Fruit fly (Drosophila melanogaster) whole organism, prepupa: ENCODE data around the gene GluRIIC.
A peak's percentile ranks its signal among the peaks of the same experiment; 100 is the strongest.

ENCODE experiments used
- CG10669 ChIP-seq: fragments of 200-800 bp; sonication (Bioruptor generic); optimal IDR thresholded peaks from 3 replicates; lab custom pipeline; 2018; ENCODE audit warnings: missing biosample characterization, mild to moderate bottlenecking, missing genetic modification characterization, moderate library complexity
- CG15336 ChIP-seq: fragments of 200-800 bp; sonication (Bioruptor generic); IDR thresholded peaks from 2 replicates; pipeline ENCODE4 v1.3.6; 2022; ENCODE audit warnings: missing biosample characterization, missing genetic modification characterization
- CG31627 ChIP-seq: fragments of 200-800 bp; sonication (Bioruptor generic); optimal IDR thresholded peaks from 3 replicates; lab custom pipeline; 2016; ENCODE audit warnings: missing biosample characterization, missing genetic modification characterization
- CG32006 ChIP-seq: fragments of 200-800 bp; sonication (Bioruptor generic); optimal IDR thresholded peaks from 3 replicates; lab custom pipeline; 2017; ENCODE audit warnings: missing biosample characterization, mild to moderate bottlenecking, missing genetic modification characterization
- CG3919 ChIP-seq: fragments of 200-800 bp; sonication (Bioruptor generic); optimal IDR thresholded peaks from 3 replicates; lab custom pipeline; 2016; ENCODE audit warnings: missing biosample characterization, missing genetic modification characterization
- CG6163 ChIP-seq: fragments of 200-800 bp; sonication (Bioruptor generic); IDR thresholded peaks from 3 replicates; pipeline ENCODE4 v1.3.6; 2022; ENCODE audit warnings: missing biosample characterization, missing genetic modification characterization
- CG6854 ChIP-seq: fragments of 200-800 bp; sonication (Bioruptor generic); optimal IDR thresholded peaks from 2 replicates; lab custom pipeline; 2017; ENCODE audit warnings: missing biosample characterization, mild to moderate bottlenecking, missing genetic modification characterization
- CG8319 ChIP-seq: fragments of 200-800 bp; sonication (Bioruptor generic); optimal IDR thresholded peaks from 3 replicates; lab custom pipeline; 2016; ENCODE audit warnings: missing biosample characterization, missing genetic modification characterization
- Eip78C ChIP-seq: fragments of 200-800 bp; sonication (Bioruptor generic); peaks from one replicate; lab custom pipeline; 2016; ENCODE audit warnings: missing biosample characterization, missing genetic modification characterization
- Hr39 ChIP-seq: fragments of 200-800 bp; sonication (Bioruptor generic); optimal IDR thresholded peaks from 2 replicates; lab custom pipeline; 2016; ENCODE audit warnings: missing biosample characterization, missing genetic modification characterization
- Met ChIP-seq: fragments of 200-800 bp; sonication (Bioruptor generic); optimal IDR thresholded peaks from 3 replicates; lab custom pipeline; 2016; ENCODE audit warnings: missing biosample characterization, missing genetic modification characterization
- OdsH ChIP-seq: fragments of 200-800 bp; sonication (Bioruptor generic); optimal IDR thresholded peaks from 3 replicates; lab custom pipeline; 2016; ENCODE audit warnings: missing biosample characterization, missing genetic modification characterization
- Smox ChIP-seq: fragments of 200-800 bp; sonication (Bioruptor generic); optimal IDR thresholded peaks from 3 replicates; lab custom pipeline; 2016; ENCODE audit warnings: missing biosample characterization, missing genetic modification characterization
- cyc ChIP-seq: fragments of 200-800 bp; sonication (Bioruptor generic); optimal IDR thresholded peaks from 3 replicates; lab custom pipeline; 2016; ENCODE audit warnings: missing biosample characterization, missing genetic modification characterization
- dac ChIP-seq: fragments of 200-800 bp; sonication (Bioruptor generic); optimal IDR thresholded peaks from 2 replicates; lab custom pipeline; 2017; ENCODE audit warnings: missing biosample characterization, mild to moderate bottlenecking, missing genetic modification characterization
- eg ChIP-seq: fragments of 200-800 bp; sonication (Bioruptor generic); IDR thresholded peaks from 3 replicates; pipeline ENCODE4 v1.3.6; 2022; ENCODE audit warnings: missing biosample characterization, missing genetic modification characterization
- esn ChIP-seq: fragments of 200-800 bp; sonication (Bioruptor generic); optimal IDR thresholded peaks from 2 replicates; lab custom pipeline; 2016; ENCODE audit warnings: missing biosample characterization, mild to moderate bottlenecking, missing genetic modification characterization, moderate library complexity
- lz ChIP-seq: fragments of 200-800 bp; sonication (Bioruptor generic); optimal IDR thresholded peaks from 3 replicates; lab custom pipeline; 2016; ENCODE audit warnings: missing biosample characterization, missing genetic modification characterization
- pdm3 ChIP-seq: fragments of 200-800 bp; sonication (Bioruptor generic); optimal IDR thresholded peaks from 3 replicates; lab custom pipeline; 2016; ENCODE audit warnings: missing biosample characterization, missing genetic modification characterization
- svp ChIP-seq: fragments of 200-800 bp; sonication (Bioruptor generic); peaks from one replicate; lab custom pipeline; 2016; ENCODE audit warnings: missing biosample characterization, missing genetic modification characterization
- topi ChIP-seq: fragments of 200-800 bp; sonication (Bioruptor generic); optimal IDR thresholded peaks from 3 replicates; lab custom pipeline; 2016; ENCODE audit warnings: missing biosample characterization, missing genetic modification characterization

GluRIIC gene

DNA sequence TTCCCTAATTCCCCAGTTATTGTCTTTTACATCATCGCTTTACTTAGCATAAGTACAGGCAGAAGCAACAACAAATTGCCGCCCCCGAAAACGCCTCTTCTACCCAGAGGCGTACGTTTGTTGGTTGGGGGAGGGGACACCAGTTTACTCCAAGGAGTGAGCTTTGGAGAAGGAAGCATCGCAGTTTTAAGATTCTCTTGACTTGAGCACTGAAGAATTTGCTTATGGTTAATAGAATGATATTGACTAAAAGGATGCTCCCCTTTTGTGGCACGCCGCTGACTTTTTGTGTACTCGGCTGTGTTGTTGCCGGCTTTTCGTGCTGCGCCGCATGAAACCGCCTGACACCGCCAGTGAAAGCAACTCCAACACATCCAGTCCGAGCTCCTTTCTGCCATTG lies 23.0 kb downstream of the GluRIIC start:
- TF ChIP-seq eg (GFP tag; lab: Robert Waterston, UW): no peak
- peak; percentile 45 for TF ChIP-seq cyc (GFP tag; lab: Kevin White, UChicago)
- TF ChIP-seq CG3919 (GFP tag; lab: Kevin White, UChicago): peak; percentile 5
- peak; percentile 24 for TF ChIP-seq topi (GFP tag; lab: Kevin White, UChicago)
- 0 out of 3 replicates have a peak, but pooled peaks have one; percentile 27 for TF ChIP-seq CG6163 (GFP tag; lab: Robert Waterston, UW)
- peak; percentile 3 for TF ChIP-seq lz
- peak; percentile 4 for TF ChIP-seq Smox (GFP tag; lab: Kevin White, UChicago)
- no peak for TF ChIP-seq OdsH (GFP tag; lab: Kevin White, UChicago)
- TF ChIP-seq CG15336 (GFP tag; lab: Robert Waterston, UW): no peak
- peak; percentile 48 for TF ChIP-seq Eip78C
- no peak for TF ChIP-seq CG8319
- peak; percentile 1 for TF ChIP-seq Met (GFP tag; lab: Kevin White, UChicago)
- TF ChIP-seq CG31627 (GFP tag; lab: Kevin White, UChicago): peak; percentile 46
- peak; percentile 5 for TF ChIP-seq pdm3 (GFP tag; lab: Kevin White, UChicago)
- peak; percentile 63 for TF ChIP-seq svp (GFP tag; lab: Kevin White, UChicago)
- no peak for TF ChIP-seq CG6854 (GFP tag; lab: Kevin White, UChicago)
- TF ChIP-seq esn: peak; percentile 8
- TF ChIP-seq Hr39 (GFP tag; lab: Kevin White, UChicago): peak; percentile 40

- TF ChIP-seq Eip78C: peak; percentile 58
- no peak for TF ChIP-seq CG6854 (GFP tag; lab: Kevin White, UChicago)
- 0 out of 3 replicates have a peak, but pooled peaks have one; percentile 30 for TF ChIP-seq CG6163 (GFP tag; lab: Robert Waterston, UW)
- TF ChIP-seq svp (GFP tag; lab: Kevin White, UChicago): peak; percentile 54
- TF ChIP-seq CG32006 (GFP tag; lab: Kevin White, UChicago): peak; percentile 11
- peak; percentile 11 for TF ChIP-seq CG10669 (GFP tag; lab: Kevin White, UChicago)
- TF ChIP-seq dac (GFP tag; lab: Kevin White, UChicago): no peak
- peak; percentile 37; the same call in 1 of the 3 replicates for TF ChIP-seq eg (GFP tag; lab: Robert Waterston, UW)
Measured at dm6 chr2L:963863-964262, 50.0 kb downstream of the GluRIIC start.
